Fruit fly (Drosophila melanogaster): Measurements from ENCODE around the gene FucTD.

DNA sequence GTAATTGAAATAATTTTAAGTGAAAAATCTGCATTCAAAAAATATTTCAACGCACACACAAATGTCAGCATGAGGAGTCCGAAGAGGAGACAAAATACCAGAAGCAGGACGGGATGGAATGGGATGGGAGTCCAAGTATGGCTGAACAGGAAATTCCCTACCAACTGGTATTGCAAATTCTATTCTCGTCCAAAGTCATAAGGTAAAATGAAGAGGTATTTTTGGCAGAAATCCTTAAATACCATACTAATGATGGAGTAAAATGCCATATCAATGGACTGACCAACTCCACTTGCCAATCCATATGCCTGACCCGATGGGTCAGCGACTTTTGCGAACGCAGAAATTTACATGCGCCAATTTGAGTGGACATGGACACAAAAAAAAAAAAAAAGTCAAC lies 27.2 kb upstream of the FucTD start:
- no peak for TF ChIP-seq psq (optimal IDR thresholded peaks at IDR 0.05)
- TF ChIP-seq h (optimal IDR thresholded peaks at IDR 0.05): no peak
